Fruit fly (Drosophila melanogaster): Measurements from ENCODE around the gene Cortactin.

Gene Cortactin

dm6 chr3R:21111964-21112740 is 47.9 kb upstream of the Cortactin start:
- no peak for TF ChIP-seq Myc (optimal IDR thresholded peaks at IDR 0.05)
- TF ChIP-seq woc (GFP tag; optimal IDR thresholded peaks at IDR 0.05), result peak; percentile 42
- no peak for TF ChIP-seq dsf (GFP tag; optimal IDR thresholded peaks at IDR 0.05; ENCODE audit: borderline replicate concordance)
- TF ChIP-seq sage (GFP tag; optimal IDR thresholded peaks at IDR 0.05), result peak; percentile 61
- peak; percentile 36 for TF ChIP-seq ey (GFP tag; optimal IDR thresholded peaks at IDR 0.05)
- no peak for TF ChIP-seq sv (GFP tag; optimal IDR thresholded peaks at IDR 0.05)
- TF ChIP-seq HLH106 (tag; optimal IDR thresholded peaks at IDR 0.05), result peak; percentile 55
- TF ChIP-seq psq (GFP tag; optimal IDR thresholded peaks at IDR 0.05), result peak; percentile 1
- peak; percentile 51 for TF ChIP-seq h (GFP tag; optimal IDR thresholded peaks at IDR 0.05)
- TF ChIP-seq Hr83 (GFP tag; optimal IDR thresholded peaks at IDR 0.05; ENCODE audit: poor library complexity, severe bottlenecking), result no peak
- TF ChIP-seq OdsH (GFP tag; optimal IDR thresholded peaks at IDR 0.05), result peak; percentile 59
- TF ChIP-seq CrebA (GFP tag; optimal IDR thresholded peaks at IDR 0.05; ENCODE audit: borderline replicate concordance), result no peak
- TF ChIP-seq GATAd (GFP tag; optimal IDR thresholded peaks at IDR 0.05), result no peak
- TF ChIP-seq Abd-B (GFP tag; optimal IDR thresholded peaks at IDR 0.05), result no peak
- peak; percentile 54 for TF ChIP-seq Dif (GFP tag; optimal IDR thresholded peaks at IDR 0.05; ENCODE audit: partially characterized antibody)
- no peak for TF ChIP-seq usp (GFP tag; optimal IDR thresholded peaks at IDR 0.05)
- no peak for TF ChIP-seq lola (GFP tag; optimal IDR thresholded peaks at IDR 0.05)
- TF ChIP-seq Jra (GFP tag; optimal IDR thresholded peaks at IDR 0.05), result no peak
- TF ChIP-seq Rel (GFP tag; optimal IDR thresholded peaks at IDR 0.05), result no peak
- peak; percentile 12 for TF ChIP-seq Rel (tag; optimal IDR thresholded peaks at IDR 0.05)
- TF ChIP-seq foxo (GFP tag; optimal IDR thresholded peaks at IDR 0.05), result peak in 1 of 2 experiments; percentile 19
- peak; percentile 41 for TF ChIP-seq Sp1 (GFP tag; optimal IDR thresholded peaks at IDR 0.05)
- TF ChIP-seq Hr78 (GFP tag; optimal IDR thresholded peaks at IDR 0.05), result no peak
- TF ChIP-seq br (GFP tag; optimal IDR thresholded peaks at IDR 0.05), result peak; percentile 23
- TF ChIP-seq pan (optimal IDR thresholded peaks at IDR 0.05), result no peak
- peak; percentile 47 for TF ChIP-seq rgr (GFP tag; optimal IDR thresholded peaks at IDR 0.05)
- TF ChIP-seq fru (GFP tag; optimal IDR thresholded peaks at IDR 0.05), result peak; percentile 25
- TF ChIP-seq CG32264 (GFP tag; optimal IDR thresholded peaks at IDR 0.05), result peak; percentile 22
- no peak for TF ChIP-seq tai (GFP tag; optimal IDR thresholded peaks at IDR 0.05)
- TF ChIP-seq CG9705 (GFP tag; optimal IDR thresholded peaks at IDR 0.05), result no peak
- peak; percentile 51 to 52 for TF ChIP-seq dl (GFP tag; optimal IDR thresholded peaks at IDR 0.05; ENCODE audit: insufficient read depth in 1 of 2, partially characterized antibody in 2 of 2)
- TF ChIP-seq jim (GFP tag; optimal IDR thresholded peaks at IDR 0.05), result no peak
- peak; percentile 19 for TF ChIP-seq Hnf4 (GFP tag; optimal IDR thresholded peaks at IDR 0.05)
- TF ChIP-seq Vsx2 (GFP tag; optimal IDR thresholded peaks at IDR 0.05; ENCODE audit: partially characterized antibody), result no peak
- TF ChIP-seq dmrt93B (GFP tag; optimal IDR thresholded peaks at IDR 0.05), result no peak
- TF ChIP-seq N (GFP tag; optimal IDR thresholded peaks at IDR 0.05), result no peak

dm6 chr3R:21111046-21111480 is 46.8 kb upstream of the Cortactin start, which contains the start of gene Rab11:
TSS of gene Rab11 (plus strand) at chr3R:21111408.
- TF ChIP-seq Abd-B (GFP tag; optimal IDR thresholded peaks at IDR 0.05) (no peak), OdsH (GFP tag; optimal IDR thresholded peaks at IDR 0.05) (peak; percentile 44), Hr83 (GFP tag; optimal IDR thresholded peaks at IDR 0.05; ENCODE audit: poor library complexity, severe bottlenecking) (peak; percentile 56), tai (GFP tag; optimal IDR thresholded peaks at IDR 0.05) (no peak), sage (GFP tag; optimal IDR thresholded peaks at IDR 0.05) (no peak), fru (GFP tag; optimal IDR thresholded peaks at IDR 0.05) (peak; percentile 42), Rel (GFP tag; optimal IDR thresholded peaks at IDR 0.05) (no peak), Rel (tag; optimal IDR thresholded peaks at IDR 0.05) (no peak), HLH106 (tag; optimal IDR thresholded peaks at IDR 0.05) (peak; percentile 61), Myc (optimal IDR thresholded peaks at IDR 0.05) (peak; percentile 49), pan (optimal IDR thresholded peaks at IDR 0.05) (no peak), foxo (GFP tag; optimal IDR thresholded peaks at IDR 0.05) (peak in 1 of 2 experiments; percentile 70), h (GFP tag; optimal IDR thresholded peaks at IDR 0.05) (peak; percentile 70), dl (GFP tag; optimal IDR thresholded peaks at IDR 0.05; ENCODE audit: insufficient read depth in 1 of 2, partially characterized antibody in 2 of 2) (no peak), Sp1 (GFP tag; optimal IDR thresholded peaks at IDR 0.05) (peak; percentile 39), Jra (GFP tag; optimal IDR thresholded peaks at IDR 0.05) (peak; percentile 75), Dif (GFP tag; optimal IDR thresholded peaks at IDR 0.05; ENCODE audit: partially characterized antibody) (no peak), br (GFP tag; optimal IDR thresholded peaks at IDR 0.05) (peak; percentile 37), GATAd (GFP tag; optimal IDR thresholded peaks at IDR 0.05) (no peak), rgr (GFP tag; optimal IDR thresholded peaks at IDR 0.05) (peak; percentile 63), CG9705 (GFP tag; optimal IDR thresholded peaks at IDR 0.05) (peak; percentile 63), dsf (GFP tag; optimal IDR thresholded peaks at IDR 0.05; ENCODE audit: borderline replicate concordance) (peak; percentile 41), woc (GFP tag; optimal IDR thresholded peaks at IDR 0.05) (peak; percentile 81), ey (GFP tag; optimal IDR thresholded peaks at IDR 0.05) (peak; percentile 35), psq (GFP tag; optimal IDR thresholded peaks at IDR 0.05) (peak; percentile 29), Mio (GFP tag; optimal IDR thresholded peaks at IDR 0.05) (no peak), Hnf4 (GFP tag; optimal IDR thresholded peaks at IDR 0.05) (peak; percentile 58)
